Worm (Caenorhabditis elegans) whole organism, mixed stage, embryonic: ENCODE data around the gene ddn-2.

Experiments used
- mls-2 ChIP-seq: sonication (generic microtip); optimal IDR thresholded peaks from 2 replicates; lab custom pipeline; 2016; ENCODE audit warnings: mild to moderate bottlenecking, missing genetic modification characterization, moderate library complexity, missing compliant biosample characterization
- unc-62 ChIP-seq: fragments of 150-350 bp; optimal IDR thresholded peaks from 2 replicates; lab custom pipeline; 2014; ENCODE audit warnings: missing biosample characterization, missing genetic modification reagents, missing genetic modification characterization

ce11 chrII:12879758-12880157 lies 29.1 kb upstream of the ddn-2 start:
- TF ChIP-seq mls-2 (tag; lab: Kevin White, UChicago) (no peak), unc-62 (GFP tag; lab: Kevin White, UChicago) (no peak)
